Worm (Caenorhabditis elegans) whole organism, young adult: ENCODE measurements around the gene Y39C12A.9.

ENCODE experiments used
- F39B2.1 ChIP-seq: fragments of 200-800 bp; sonication (Bioruptor generic); IDR thresholded peaks from 2 replicates; pipeline ENCODE4 v1.3.6; 2022; ENCODE audit warnings: missing genetic modification reagents, missing genetic modification characterization, missing compliant biosample characterization
- ama-1 ChIP-seq, 3 experiments: fragments of 150-350 bp in 1 of 3; sonication (generic microtip) in 2 of 3; optimal IDR thresholded peaks; 2 replicates each; lab custom pipeline; 2014 to 2018; ENCODE audit warnings: missing biosample characterization in 2 of 3, missing genetic modification characterization in 2 of 3, missing genetic modification reagents in 2 of 3
- ets-4 ChIP-seq: fragments of 200-800 bp; sonication (Bioruptor generic); optimal IDR thresholded peaks from 2 replicates; lab custom pipeline; 2018; ENCODE audit warnings: mild to moderate bottlenecking, missing genetic modification characterization, missing compliant biosample characterization
- hrde-1 ChIP-seq: sonication (generic microtip); optimal IDR thresholded peaks from 2 replicates; lab custom pipeline; 2016; ENCODE audit warnings: missing genetic modification characterization, mild to moderate bottlenecking, missing compliant biosample characterization, moderate library complexity, missing genotype, missing genetic modification reagents, borderline replicate concordance
- pha-4 ChIP-seq: fragments of 150-350 bp; sonication (generic microtip); optimal IDR thresholded peaks from 2 replicates; lab custom pipeline; 2014; ENCODE audit warnings: missing biosample characterization, missing genetic modification reagents, missing genetic modification characterization
- unc-62 ChIP-seq: fragments of 150-350 bp; optimal IDR thresholded peaks from 2 replicates; lab custom pipeline; 2014; ENCODE audit warnings: missing biosample characterization, missing genetic modification reagents, missing genetic modification characterization
- ztf-6 ChIP-seq: fragments of 200-800 bp; sonication (Bioruptor generic); IDR thresholded peaks from 2 replicates; pipeline ENCODE4 v1.3.6; 2022; ENCODE audit warnings: missing genetic modification reagents, missing genetic modification characterization, missing compliant biosample characterization

- no peak for TF ChIP-seq ama-1 (optimal IDR thresholded peaks at IDR 0.05; lab: Kevin White, UChicago)
- no peak for TF ChIP-seq ama-1 (GFP tag; optimal IDR thresholded peaks at IDR 0.05; lab: Kevin White, UChicago)
- TF ChIP-seq hrde-1 (tag; lab: Kevin White, UChicago) = no peak
- TF ChIP-seq ztf-6 (GFP tag; lab: Robert Waterston, UW) = no peak
- peak; percentile 29 for TF ChIP-seq pha-4 (tag; lab: Kevin White, UChicago)
- peak; percentile 52 for TF ChIP-seq unc-62 (GFP tag; lab: Kevin White, UChicago)
- TF ChIP-seq ets-4 (GFP tag; lab: Kevin White, UChicago) = no peak
- no peak for TF ChIP-seq F39B2.1 (GFP tag; lab: Robert Waterston, UW)
Observed at ce11 chrIV:12305956-12306355, 46.9 kb upstream of the Y39C12A.9 start.
